Fruit fly (Drosophila melanogaster): ENCODE results near the gene ppk8.

Gene ppk8

dm6 chrX:3545849-3546518 is 11.6 kb upstream of the ppk8 start (continued):
- TF ChIP-seq inv (GFP tag; IDR thresholded peaks at IDR 0.05; ENCODE audit: partially characterized antibody): no peak
- peak; percentile 48 for TF ChIP-seq CG1647 (GFP tag; optimal IDR thresholded peaks at IDR 0.05)
- TF ChIP-seq cas (GFP tag; IDR thresholded peaks at IDR 0.05): no peak
- peak; percentile 18 for TF ChIP-seq CG33213 (GFP tag; optimal IDR thresholded peaks at IDR 0.05)
- TF ChIP-seq D19A (tag; optimal IDR thresholded peaks at IDR 0.05): peak; percentile 100
- no peak for TF ChIP-seq CG7928 (GFP tag; optimal IDR thresholded peaks at IDR 0.05)
- peak; percentile 88 for TF ChIP-seq stc (GFP tag; IDR thresholded peaks at IDR 0.05)
- TF ChIP-seq Doc2 (GFP tag; IDR thresholded peaks at IDR 0.05): no peak
- TF ChIP-seq Hr51 (GFP tag; optimal IDR thresholded peaks at IDR 0.05): peak in 1 of 2 experiments; percentile 91
- peak; percentile 85 for TF ChIP-seq CG10959 (GFP tag; IDR thresholded peaks at IDR 0.05)
- peak; percentile 95 for TF ChIP-seq nmo (GFP tag; optimal IDR thresholded peaks at IDR 0.05)
- TF ChIP-seq unpg (GFP tag; optimal IDR thresholded peaks at IDR 0.05): peak; percentile 94
- peak; percentile 61; the same call in 2 of the 3 replicates for TF ChIP-seq CG11695 (GFP tag; IDR thresholded peaks at IDR 0.05)
- no peak for TF ChIP-seq CG8765 (GFP tag; IDR thresholded peaks at IDR 0.05)
- 0 out of 3 replicates have a peak, but pooled peaks have one; percentile 49 for TF ChIP-seq so (GFP tag; IDR thresholded peaks at IDR 0.05)
- TF ChIP-seq CG7839 (tag; optimal IDR thresholded peaks at IDR 0.05): peak; percentile 89
- TF ChIP-seq sd (tag; optimal IDR thresholded peaks at IDR 0.05): peak; percentile 76
- TF ChIP-seq pzg (GFP tag; optimal IDR thresholded peaks at IDR 0.05): no peak
- no peak for TF ChIP-seq GATAe (GFP tag; conservative IDR thresholded peaks at IDR 0.05)
- peak; percentile 98 for TF ChIP-seq ci (GFP tag; IDR thresholded peaks at IDR 0.05)
- TF ChIP-seq ac (GFP tag; optimal IDR thresholded peaks at IDR 0.05): peak; percentile 36
- TF ChIP-seq ranshi (GFP tag; IDR thresholded peaks at IDR 0.05): peak; percentile 88
- no peak for TF ChIP-seq Dip2 (GFP tag; IDR thresholded peaks at IDR 0.05)
- TF ChIP-seq sob (GFP tag; IDR thresholded peaks at IDR 0.05): peak; percentile 73
- peak; percentile 69 for TF ChIP-seq CG7745 (tag; optimal IDR thresholded peaks at IDR 0.05)
- TF ChIP-seq Nf-YB (GFP tag; optimal IDR thresholded peaks at IDR 0.05): peak; percentile 70
- TF ChIP-seq CG2678 (tag; optimal IDR thresholded peaks at IDR 0.05): peak; percentile 91
- TF ChIP-seq MESR4 (GFP tag; optimal IDR thresholded peaks at IDR 0.05): peak; percentile 0
- peak; percentile 33 for TF ChIP-seq Hmr (GFP tag; optimal IDR thresholded peaks at IDR 0.05)
- no peak for TF ChIP-seq CG13624 (GFP tag; optimal IDR thresholded peaks at IDR 0.05)
- TF ChIP-seq CG6689 (GFP tag; IDR thresholded peaks at IDR 0.05): peak; percentile 72
- TF ChIP-seq CG4707 (GFP tag; optimal IDR thresholded peaks at IDR 0.05): peak; percentile 79
- TF ChIP-seq CG6254 (GFP tag; optimal IDR thresholded peaks at IDR 0.05): peak; percentile 89
- TF ChIP-seq CG10274 (GFP tag; optimal IDR thresholded peaks at IDR 0.05): peak; percentile 35
- no peak for TF ChIP-seq CG15479 (GFP tag; optimal IDR thresholded peaks at IDR 0.05)
- peak; percentile 90 for TF ChIP-seq Ssrp (tag; optimal IDR thresholded peaks at IDR 0.05)
- peak; percentile 66 for TF ChIP-seq nau (GFP tag; optimal IDR thresholded peaks at IDR 0.05)
- no peak for TF ChIP-seq ftz-f1 (GFP tag; optimal IDR thresholded peaks at IDR 0.05)
- peak; percentile 56 for TF ChIP-seq CG15011 (GFP tag; optimal IDR thresholded peaks at IDR 0.05)
- TF ChIP-seq luna (GFP tag; optimal IDR thresholded peaks at IDR 0.05): no peak
- peak; percentile 73 for TF ChIP-seq CG17829 (tag; optimal IDR thresholded peaks at IDR 0.05)
- TF ChIP-seq Chrac-16 (GFP tag; optimal IDR thresholded peaks at IDR 0.05): peak; percentile 77
- TF ChIP-seq CHES-1-like (GFP tag; optimal IDR thresholded peaks at IDR 0.05): peak; percentile 33
- TF ChIP-seq Atf6 (GFP tag; IDR thresholded peaks at IDR 0.05): peak; percentile 54; the same call in 1 of the 2 replicates
- no peak for TF ChIP-seq CG31224 (GFP tag; IDR thresholded peaks at IDR 0.05)
- peak; percentile 60 for TF ChIP-seq Mad (GFP tag; optimal IDR thresholded peaks at IDR 0.05)
- peak; percentile 10 for TF ChIP-seq exex (tag; optimal IDR thresholded peaks at IDR 0.05)
- TF ChIP-seq Adf1 (GFP tag; IDR thresholded peaks at IDR 0.05): no peak
- TF ChIP-seq dmrt99B (tag; optimal IDR thresholded peaks at IDR 0.05): peak; percentile 91
